Worm (Caenorhabditis elegans) whole organism, L2 larva: ENCODE results near the gene asm-1.

ENCODE experiments used
- C34F6.9 ChIP-seq: fragments of 150-350 bp; optimal IDR thresholded peaks from 2 replicates; lab custom pipeline; 2014; ENCODE audit warnings: missing biosample characterization, missing genetic modification characterization
- F13H6.1 ChIP-seq: sonication (generic microtip); optimal IDR thresholded peaks from 2 replicates; lab custom pipeline; 2016; ENCODE audit warnings: missing genetic modification characterization, missing compliant biosample characterization
- R02D3.7 ChIP-seq: fragments of 150-350 bp; optimal IDR thresholded peaks from 2 replicates; lab custom pipeline; 2014; ENCODE audit warnings: missing biosample characterization, missing genetic modification characterization
- Y55F3AM.14 ChIP-seq: fragments of 200-800 bp; sonication (Bioruptor generic); optimal IDR thresholded peaks from 2 replicates; lab custom pipeline; 2018; ENCODE audit warnings: mild to moderate bottlenecking, missing genetic modification characterization, missing compliant biosample characterization
- ZK546.5 ChIP-seq: sonication (generic microtip); optimal IDR thresholded peaks from 2 replicates; lab custom pipeline; 2017; ENCODE audit warnings: missing biosample characterization, missing genetic modification characterization
- alr-1 ChIP-seq: fragments of 150-350 bp; optimal IDR thresholded peaks from 2 replicates; lab custom pipeline; 2014; ENCODE audit warnings: missing biosample characterization, missing genetic modification characterization
- aly-2 ChIP-seq: fragments of 150-350 bp; optimal IDR thresholded peaks from 2 replicates; lab custom pipeline; 2014; ENCODE audit warnings: missing biosample characterization, missing genetic modification characterization
- ama-1 ChIP-seq: fragments of 150-350 bp; optimal IDR thresholded peaks from 2 replicates; lab custom pipeline; 2018; ENCODE audit warnings: inconsistent platforms
- blmp-1 ChIP-seq: sonication (generic microtip); optimal IDR thresholded peaks from 2 replicates; lab custom pipeline; 2017; ENCODE audit warnings: missing genetic modification characterization, mild to moderate bottlenecking, missing compliant biosample characterization, antibody characterized with exemption, moderate library complexity; ENCODE audit not compliant: insufficient read depth
- ceh-16 ChIP-seq: fragments of 150-350 bp; optimal IDR thresholded peaks from 2 replicates; lab custom pipeline; 2014; ENCODE audit warnings: missing biosample characterization, missing genetic modification characterization
- ceh-82 ChIP-seq: fragments of 150-350 bp; optimal IDR thresholded peaks from 2 replicates; lab custom pipeline; 2014; ENCODE audit warnings: missing biosample characterization, missing genetic modification characterization
- crh-2 ChIP-seq: sonication (generic microtip); optimal IDR thresholded peaks from 2 replicates; lab custom pipeline; 2017; ENCODE audit warnings: missing biosample characterization, missing genetic modification characterization
- dmd-4 ChIP-seq: sonication (generic microtip); optimal IDR thresholded peaks from 2 replicates; lab custom pipeline; 2017; ENCODE audit warnings: missing biosample characterization, missing genetic modification characterization
- egl-27 ChIP-seq: sonication (generic microtip); optimal IDR thresholded peaks from 3 replicates; lab custom pipeline; 2017; ENCODE audit warnings: missing biosample characterization, missing genetic modification reagents, missing genetic modification characterization
- elt-1 ChIP-seq: fragments of 150-350 bp; optimal IDR thresholded peaks from 2 replicates; lab custom pipeline; 2014; ENCODE audit warnings: missing biosample characterization, missing genetic modification characterization
- elt-3 ChIP-seq: sonication (generic microtip); optimal IDR thresholded peaks from 2 replicates; lab custom pipeline; 2017; ENCODE audit warnings: missing biosample characterization, missing genetic modification characterization
- fos-1 ChIP-seq: fragments of 150-350 bp; optimal IDR thresholded peaks from 2 replicates; lab custom pipeline; 2014; ENCODE audit warnings: missing biosample characterization, missing genetic modification characterization
- gmeb-1 ChIP-seq: fragments of 150-350 bp; optimal IDR thresholded peaks from 2 replicates; lab custom pipeline; 2014; ENCODE audit warnings: missing biosample characterization, missing genetic modification characterization
- lin-11 ChIP-seq: fragments of 150-350 bp; sonication (generic microtip); optimal IDR thresholded peaks from 2 replicates; lab custom pipeline; 2014; ENCODE audit warnings: missing biosample characterization, missing genetic modification characterization, inconsistent platforms, mixed read lengths
- lin-13 ChIP-seq: fragments of 150-350 bp; optimal IDR thresholded peaks from 2 replicates; lab custom pipeline; 2014; ENCODE audit warnings: missing biosample characterization, missing genetic modification reagents, missing genetic modification characterization
- lin-39 ChIP-seq: fragments of 150-350 bp; optimal IDR thresholded peaks from 2 replicates; lab custom pipeline; 2014; ENCODE audit warnings: missing biosample characterization, missing genetic modification reagents, missing genetic modification characterization
- lsy-2 ChIP-seq, 2 experiments: fragments of 150-350 bp in 1 of 2; sonication (generic microtip) in 1 of 2; optimal IDR thresholded peaks; 2 replicates each; lab custom pipeline; 2014 to 2017; ENCODE audit warnings: missing biosample characterization in 2 of 2, missing genetic modification characterization in 2 of 2
- mab-5 ChIP-seq: fragments of 150-350 bp; optimal IDR thresholded peaks from 2 replicates; lab custom pipeline; 2014; ENCODE audit warnings: missing biosample characterization, missing genetic modification characterization
- mbf-1 ChIP-seq: sonication (generic microtip); optimal IDR thresholded peaks from 2 replicates; lab custom pipeline; 2017; ENCODE audit warnings: missing biosample characterization, missing genetic modification characterization
- mdl-1 ChIP-seq, 2 experiments: fragments of 150-350 bp in 1 of 2; sonication (generic microtip) in 1 of 2; optimal IDR thresholded peaks; 2 replicates each; lab custom pipeline; 2017; ENCODE audit warnings: missing biosample characterization in 2 of 2, missing genetic modification characterization in 2 of 2
- nhr-10 ChIP-seq: sonication (generic microtip); optimal IDR thresholded peaks from 2 replicates; lab custom pipeline; 2017; ENCODE audit warnings: missing biosample characterization, missing genetic modification characterization
- nhr-11 ChIP-seq: fragments of 150-350 bp; optimal IDR thresholded peaks from 2 replicates; lab custom pipeline; 2014; ENCODE audit warnings: missing biosample characterization, missing genetic modification characterization
- nhr-12 ChIP-seq: fragments of 150-350 bp; optimal IDR thresholded peaks from 2 replicates; lab custom pipeline; 2014; ENCODE audit warnings: missing biosample characterization, missing genetic modification characterization
- nhr-129 ChIP-seq: fragments of 150-350 bp; optimal IDR thresholded peaks from 2 replicates; lab custom pipeline; 2014; ENCODE audit warnings: missing biosample characterization, missing genetic modification characterization
- nhr-21 ChIP-seq: fragments of 150-350 bp; optimal IDR thresholded peaks from 2 replicates; lab custom pipeline; 2014; ENCODE audit warnings: missing biosample characterization, missing genetic modification characterization
- nhr-23 ChIP-seq: fragments of 150-350 bp; optimal IDR thresholded peaks from 2 replicates; lab custom pipeline; 2014; ENCODE audit warnings: missing biosample characterization, missing genetic modification reagents, missing genetic modification characterization
- nhr-237 ChIP-seq: fragments of 150-350 bp; optimal IDR thresholded peaks from 2 replicates; lab custom pipeline; 2014; ENCODE audit warnings: missing biosample characterization, missing genetic modification characterization
- nhr-25 ChIP-seq: fragments of 150-350 bp; sonication (generic microtip); optimal IDR thresholded peaks from 3 replicates; lab custom pipeline; 2014; ENCODE audit warnings: missing biosample characterization, missing genetic modification characterization
- nhr-6 ChIP-seq: fragments of 150-350 bp; optimal IDR thresholded peaks from 2 replicates; lab custom pipeline; 2014; ENCODE audit warnings: missing biosample characterization, missing genetic modification characterization
- nhr-77 ChIP-seq: fragments of 150-350 bp; optimal IDR thresholded peaks from 2 replicates; lab custom pipeline; 2014; ENCODE audit warnings: missing biosample characterization, missing genetic modification characterization
- peb-1 ChIP-seq: fragments of 150-350 bp; optimal IDR thresholded peaks from 2 replicates; lab custom pipeline; 2014; ENCODE audit warnings: missing biosample characterization, missing genetic modification characterization
- sem-4 ChIP-seq: fragments of 150-350 bp; optimal IDR thresholded peaks from 2 replicates; lab custom pipeline; 2014; ENCODE audit warnings: missing biosample characterization, missing genetic modification reagents, missing genetic modification characterization
- skn-1 ChIP-seq: sonication (generic microtip); optimal IDR thresholded peaks from 2 replicates; lab custom pipeline; 2017; ENCODE audit warnings: missing biosample characterization, missing genetic modification characterization
- sma-3 ChIP-seq: sonication (generic microtip); optimal IDR thresholded peaks from 2 replicates; lab custom pipeline; 2016; ENCODE audit warnings: missing genetic modification reagents, missing genetic modification characterization, missing compliant biosample characterization
- sma-9 ChIP-seq, 2 experiments: fragments of 150-350 bp in 1 of 2; sonication (generic microtip) in 1 of 2; optimal IDR thresholded peaks; 2 replicates each; lab custom pipeline; 2014 to 2016; ENCODE audit warnings: missing genetic modification characterization in 2 of 2, mild to moderate bottlenecking in 1 of 2, missing biosample characterization in 1 of 2, missing compliant biosample characterization in 1 of 2, missing genetic modification reagents in 1 of 2, moderate library complexity in 1 of 2
- snpc-4 ChIP-seq: fragments of 150-350 bp; optimal IDR thresholded peaks from 2 replicates; lab custom pipeline; 2014; ENCODE audit warnings: missing biosample characterization, missing genetic modification characterization
- unc-39 ChIP-seq: fragments of 150-350 bp; optimal IDR thresholded peaks from 2 replicates; lab custom pipeline; 2014; ENCODE audit warnings: missing biosample characterization, missing genetic modification characterization
- unc-55 ChIP-seq: fragments of 150-350 bp; sonication (generic microtip); optimal IDR thresholded peaks from 3 replicates; lab custom pipeline; 2014; ENCODE audit warnings: missing biosample characterization, missing genetic modification reagents, missing genetic modification characterization
- unc-62 ChIP-seq: fragments of 150-350 bp; optimal IDR thresholded peaks from 2 replicates; lab custom pipeline; 2014; ENCODE audit warnings: missing biosample characterization, missing genetic modification reagents, missing genetic modification characterization
- zag-1 ChIP-seq: fragments of 150-350 bp; optimal IDR thresholded peaks from 2 replicates; lab custom pipeline; 2014; ENCODE audit warnings: missing biosample characterization, missing genetic modification characterization
- ztf-1 ChIP-seq: fragments of 200-800 bp; sonication (Bioruptor generic); conservative IDR thresholded peaks from 2 replicates; pipeline ENCODE4 v1.3.6; 2022; ENCODE audit warnings: missing genetic modification characterization, missing compliant biosample characterization
- ztf-11 ChIP-seq: sonication (generic microtip); optimal IDR thresholded peaks from 2 replicates; lab custom pipeline; 2017; ENCODE audit warnings: missing biosample characterization, missing genetic modification characterization
- ztf-4 ChIP-seq: fragments of 150-350 bp; optimal IDR thresholded peaks from 2 replicates; lab custom pipeline; 2014; ENCODE audit warnings: missing biosample characterization, missing genetic modification characterization

Gene asm-1

ce11 chrII:6926488-6926887 lies 16.6 kb downstream of the asm-1 start:
- TF ChIP-seq nhr-11 (no peak), nhr-12 (tag; lab: Kevin White, UChicago) (no peak), nhr-21 (peak; percentile 7), Y55F3AM.14 (peak; percentile 60), lin-11 (peak; percentile 43), unc-55 (peak; percentile 88), F13H6.1 (tag; lab: Kevin White, UChicago) (peak; percentile 86), alr-1 (tag; lab: Kevin White, UChicago) (no peak), unc-62 (no peak), egl-27 (tag; lab: Kevin White, UChicago) (peak; percentile 65), ztf-4 (peak; percentile 61), zag-1 (tag; lab: Kevin White, UChicago) (peak; percentile 86), nhr-129 (tag; lab: Kevin White, UChicago) (peak; percentile 78), sma-9 (GFP tag; optimal IDR thresholded peaks at IDR 0.05; lab: Kevin White, UChicago) (peak; percentile 80), sma-9 (tag; optimal IDR thresholded peaks at IDR 0.05; lab: Kevin White, UChicago) (no peak), mbf-1 (tag; lab: Kevin White, UChicago) (no peak), blmp-1 (peak; percentile 82), ceh-82 (tag; lab: Kevin White, UChicago) (no peak), peb-1 (tag; lab: Kevin White, UChicago) (peak; percentile 14), crh-2 (tag; lab: Kevin White, UChicago) (peak; percentile 86), snpc-4 (tag; lab: Kevin White, UChicago) (peak; percentile 30), ZK546.5 (tag; lab: Kevin White, UChicago) (no peak), C34F6.9 (tag; lab: Kevin White, UChicago) (peak; percentile 77), mab-5 (peak; percentile 20), nhr-10 (tag; lab: Kevin White, UChicago) (no peak), fos-1 (tag; lab: Kevin White, UChicago) (peak; percentile 92), unc-39 (tag; lab: Kevin White, UChicago) (no peak), elt-1 (no peak), ztf-11 (tag; lab: Kevin White, UChicago) (no peak), elt-3 (no peak), gmeb-1 (peak; percentile 47), dmd-4 (tag; lab: Kevin White, UChicago) (no peak), nhr-237 (tag; lab: Kevin White, UChicago) (no peak), sem-4 (tag; lab: Kevin White, UChicago) (peak; percentile 44), R02D3.7 (tag; lab: Kevin White, UChicago) (no peak), skn-1 (tag; lab: Kevin White, UChicago) (no peak), sma-3 (GFP tag; lab: Kevin White, UChicago) (peak; percentile 55), nhr-6 (tag; lab: Kevin White, UChicago) (no peak), ama-1 (peak; percentile 46), nhr-23 (tag; lab: Kevin White, UChicago) (no peak), ceh-16 (no peak), ztf-1 (no peak), aly-2 (no peak), lin-39 (tag; lab: Kevin White, UChicago) (no peak), lin-13 (GFP tag; lab: Kevin White, UChicago) (peak; percentile 39), lsy-2 (tag; optimal IDR thresholded peaks at IDR 0.05; lab: Kevin White, UChicago) (peak; percentile 45 to 77), nhr-77 (tag; lab: Kevin White, UChicago) (no peak), nhr-25 (tag; lab: Kevin White, UChicago) (peak; percentile 60), mdl-1 (tag; optimal IDR thresholded peaks at IDR 0.05; lab: Kevin White, UChicago) (peak; percentile 26 to 77)
